Fruit fly (Drosophila melanogaster) whole organism, embryonic: Measurements from ENCODE around the gene CG32440.
A peak's percentile ranks its signal among the peaks of the same experiment; 100 is the strongest.

Source experiments
- Antp ChIP-seq: fragments of 200-800 bp; sonication (Bioruptor generic); optimal IDR thresholded peaks from 3 replicates; lab custom pipeline; 2016; ENCODE audit warnings: missing biosample characterization, missing genetic modification characterization
- CG11695 ChIP-seq: fragments of 200-800 bp; sonication (Bioruptor generic); IDR thresholded peaks from 3 replicates; pipeline ENCODE4 v1.3.6; 2022; ENCODE audit warnings: missing biosample characterization, missing genetic modification characterization
- CG12942 ChIP-seq: fragments of 200-800 bp; sonication (Bioruptor generic); optimal IDR thresholded peaks from 3 replicates; lab custom pipeline; 2016; ENCODE audit warnings: missing biosample characterization, missing genetic modification characterization
- CG13424 ChIP-seq: fragments of 200-800 bp; sonication (Bioruptor generic); optimal IDR thresholded peaks from 2 replicates; lab custom pipeline; 2019; ENCODE audit warnings: missing biosample characterization, mild to moderate bottlenecking, missing genetic modification characterization, moderate library complexity
- CG14965 ChIP-seq: fragments of 200-800 bp; sonication (Bioruptor generic); optimal IDR thresholded peaks from 2 replicates; lab custom pipeline; 2016; ENCODE audit warnings: missing biosample characterization, missing genetic modification characterization, borderline replicate concordance
- CG15514 ChIP-seq: fragments of 200-800 bp; sonication (Bioruptor generic); optimal IDR thresholded peaks from 3 replicates; lab custom pipeline; 2017; ENCODE audit warnings: missing biosample characterization, missing genetic modification characterization, mild to moderate bottlenecking, moderate library complexity, missing genetic modification reagents
- CG15696 ChIP-seq: fragments of 200-800 bp; sonication (Bioruptor generic); optimal IDR thresholded peaks from 2 replicates; lab custom pipeline; 2019; ENCODE audit warnings: missing biosample characterization, mild to moderate bottlenecking, missing genetic modification characterization, moderate library complexity
- CG18476 ChIP-seq: fragments of 200-800 bp; sonication (Bioruptor generic); optimal IDR thresholded peaks from 2 replicates; lab custom pipeline; 2016; ENCODE audit warnings: missing biosample characterization, mild to moderate bottlenecking, missing genetic modification characterization
- CG31388 ChIP-seq: fragments of 200-800 bp; sonication (Bioruptor generic); optimal IDR thresholded peaks from 2 replicates; lab custom pipeline; 2016; ENCODE audit warnings: missing biosample characterization, missing genetic modification characterization
- CG3281 ChIP-seq: fragments of 200-800 bp; sonication (Bioruptor generic); optimal IDR thresholded peaks from 3 replicates; lab custom pipeline; 2017; ENCODE audit warnings: missing biosample characterization, mild to moderate bottlenecking, missing genetic modification characterization
- CG33557 ChIP-seq: fragments of 200-800 bp; sonication (Bioruptor generic); optimal IDR thresholded peaks from 2 replicates; lab custom pipeline; 2019; ENCODE audit warnings: missing biosample characterization, mild to moderate bottlenecking, missing genetic modification characterization, moderate library complexity
- CG3726 ChIP-seq: fragments of 200-800 bp; sonication (Bioruptor generic); IDR thresholded peaks from 3 replicates; pipeline ENCODE4, ENCODE4 v1.3.6; 2022; ENCODE audit warnings: missing biosample characterization, missing genetic modification characterization
- CG3838 ChIP-seq: fragments of 200-800 bp; sonication (Bioruptor generic); optimal IDR thresholded peaks from 3 replicates; lab custom pipeline; 2016; ENCODE audit warnings: missing biosample characterization, missing genetic modification characterization
- CG4360 ChIP-seq: fragments of 200-800 bp; sonication (Bioruptor generic); IDR thresholded peaks from 2 replicates; pipeline ENCODE4 v1.3.6; 2022; ENCODE audit warnings: missing biosample characterization, missing genetic modification characterization
- CG7745 ChIP-seq: fragments of 200-800 bp; sonication (Bioruptor generic); optimal IDR thresholded peaks from 2 replicates; lab custom pipeline; 2018; ENCODE audit warnings: missing biosample characterization, mild to moderate bottlenecking, missing genetic modification characterization, moderate library complexity
- CG8388 ChIP-seq: fragments of 200-800 bp; sonication (Bioruptor generic); optimal IDR thresholded peaks from 2 replicates; lab custom pipeline; 2019; ENCODE audit warnings: missing biosample characterization, mild to moderate bottlenecking, missing genetic modification characterization, moderate library complexity
- Dp ChIP-seq: fragments of 200-800 bp; sonication (Bioruptor generic); optimal IDR thresholded peaks from 2 replicates; lab custom pipeline; 2018; ENCODE audit warnings: missing biosample characterization, mild to moderate bottlenecking, missing genetic modification characterization, moderate library complexity
- Hr51 ChIP-seq, 2 experiments: fragments of 200-800 bp; sonication (Bioruptor generic); optimal IDR thresholded peaks; 2 replicates in 1 of 2; 3 replicates in 1 of 2; lab custom pipeline; 2016 to 2018; ENCODE audit warnings: missing biosample characterization in 2 of 2, missing genetic modification characterization in 2 of 2, mild to moderate bottlenecking in 1 of 2, moderate library complexity in 1 of 2
- Hr78 ChIP-seq, 2 experiments: fragments of 200-800 bp in 1 of 2; fragments of >200 bp in 1 of 2; sonication (Bioruptor generic) in 1 of 2; optimal IDR thresholded peaks; 2 replicates each; lab custom pipeline; 2017 to 2019; ENCODE audit warnings: missing biosample characterization in 2 of 2, missing genetic modification characterization in 2 of 2, mild to moderate bottlenecking in 1 of 2, moderate library complexity in 1 of 2
- Kr ChIP-seq: fragments of 200-800 bp; sonication (Bioruptor generic); optimal IDR thresholded peaks from 2 replicates; lab custom pipeline; 2017; ENCODE audit warnings: missing biosample characterization, mild to moderate bottlenecking, missing genetic modification characterization
- MBD-R2 ChIP-seq: fragments of 200-800 bp; sonication (Bioruptor generic); IDR thresholded peaks from 2 replicates; pipeline ENCODE4 v1.3.6; 2022; ENCODE audit warnings: missing biosample characterization, missing genetic modification characterization
- Nf-YB ChIP-seq: fragments of 200-800 bp; sonication (Bioruptor generic); optimal IDR thresholded peaks from 3 replicates; lab custom pipeline; 2019; ENCODE audit warnings: missing biosample characterization, mild to moderate bottlenecking, missing genetic modification characterization, moderate library complexity
- Nf-YC ChIP-seq: fragments of 200-800 bp; optimal IDR thresholded peaks from 3 replicates; lab custom pipeline; 2019; ENCODE audit warnings: missing biosample characterization, mild to moderate bottlenecking, missing genetic modification characterization, moderate library complexity
- Oli ChIP-seq: fragments of 200-800 bp; sonication (Bioruptor generic); optimal IDR thresholded peaks from 2 replicates; lab custom pipeline; 2018; ENCODE audit warnings: missing biosample characterization, mild to moderate bottlenecking, missing genetic modification characterization, moderate library complexity
- Poxn ChIP-seq: fragments of 200-800 bp; sonication (Bioruptor generic); IDR thresholded peaks from 2 replicates; pipeline ENCODE4 v1.3.6; 2022; ENCODE audit warnings: missing biosample characterization, missing genetic modification characterization
- Sin3A ChIP-seq: fragments of >200 bp; optimal IDR thresholded peaks from 2 replicates; lab custom pipeline; 2018
- Sox102F ChIP-seq: fragments of 200-800 bp; sonication (Bioruptor generic); optimal IDR thresholded peaks from 2 replicates; lab custom pipeline; 2018; ENCODE audit warnings: missing biosample characterization, mild to moderate bottlenecking, missing genetic modification characterization, moderate library complexity
- Trl ChIP-seq, 3 experiments: fragments of >200 bp in 2 of 3; fragments of 200-800 bp in 1 of 3; sonication (Bioruptor generic) in 1 of 3; optimal IDR thresholded peaks; 2 replicates in 1 of 3; 3 replicates in 2 of 3; lab custom pipeline; 2016 to 2017; ENCODE audit warnings: missing biosample characterization in 1 of 3, missing genetic modification characterization in 1 of 3
- abd-A ChIP-seq: fragments of 200-800 bp; sonication (Bioruptor generic); optimal IDR thresholded peaks from 3 replicates; lab custom pipeline; 2019; ENCODE audit warnings: missing biosample characterization, mild to moderate bottlenecking, missing genetic modification characterization, moderate library complexity
- amos ChIP-seq: fragments of 200-800 bp; sonication (Bioruptor generic); IDR thresholded peaks from 2 replicates; pipeline ENCODE4 v1.3.6; 2022; ENCODE audit warnings: missing biosample characterization, missing genetic modification characterization; ENCODE audit not compliant: partially characterized antibody
- ara ChIP-seq: fragments of 200-800 bp; sonication (Bioruptor generic); IDR thresholded peaks from 2 replicates; pipeline ENCODE4 v1.3.6; 2022; ENCODE audit warnings: missing biosample characterization, missing genetic modification characterization
- bigmax ChIP-seq: fragments of 200-800 bp; sonication (Bioruptor generic); optimal IDR thresholded peaks from 2 replicates; lab custom pipeline; 2018; ENCODE audit warnings: missing biosample characterization, mild to moderate bottlenecking, missing genetic modification characterization
- disco-r ChIP-seq: fragments of 200-800 bp; sonication (Bioruptor generic); optimal IDR thresholded peaks from 2 replicates; lab custom pipeline; 2016; ENCODE audit warnings: missing biosample characterization, missing genetic modification characterization
- dmrt99B ChIP-seq: fragments of 200-800 bp; sonication (Bioruptor generic); optimal IDR thresholded peaks from 2 replicates; lab custom pipeline; 2018; ENCODE audit warnings: missing biosample characterization, mild to moderate bottlenecking, missing genetic modification characterization, moderate library complexity
- dpn ChIP-seq, 2 experiments: fragments of 200-800 bp; sonication (Bioruptor generic); optimal IDR thresholded peaks; 3 replicates each; lab custom pipeline; 2016; ENCODE audit warnings: missing biosample characterization in 2 of 2, missing genetic modification characterization in 2 of 2
- ewg ChIP-seq: fragments of 200-800 bp; sonication (Bioruptor generic); optimal IDR thresholded peaks from 3 replicates; lab custom pipeline; 2017; ENCODE audit warnings: mild to moderate bottlenecking, missing biosample characterization, missing genetic modification reagents, missing genetic modification characterization
- fd3F ChIP-seq: fragments of 200-800 bp; sonication (Bioruptor generic); optimal IDR thresholded peaks from 2 replicates; lab custom pipeline; 2018; ENCODE audit warnings: missing biosample characterization, mild to moderate bottlenecking, missing genetic modification characterization, moderate library complexity
- gce ChIP-seq: fragments of 200-800 bp; sonication (Bioruptor generic); IDR thresholded peaks from 3 replicates; pipeline ENCODE4 v1.3.6; 2022; ENCODE audit warnings: missing biosample characterization, missing genetic modification characterization
- gt ChIP-seq: fragments of 200-800 bp; sonication (Bioruptor generic); IDR thresholded peaks from 2 replicates; pipeline ENCODE4 v1.3.6; 2022; ENCODE audit warnings: missing biosample characterization, missing genetic modification characterization
- her ChIP-seq: fragments of 200-800 bp; sonication (Bioruptor generic); optimal IDR thresholded peaks from 2 replicates; lab custom pipeline; 2016; ENCODE audit warnings: missing biosample characterization, missing genetic modification characterization
- lov ChIP-seq, 2 experiments: fragments of 200-800 bp in 1 of 2; fragments of >200 bp in 1 of 2; sonication (Bioruptor generic) in 1 of 2; IDR thresholded peaks in 1 of 2; optimal IDR thresholded peaks in 1 of 2; 2 replicates in 1 of 2; 3 replicates in 1 of 2; pipeline versions ENCODE4 v1.3.6 to Lab custom; 2017 to 2022; ENCODE audit warnings: missing biosample characterization in 1 of 2, missing genetic modification characterization in 1 of 2
- pita ChIP-seq: fragments of 200-800 bp; sonication (Bioruptor generic); optimal IDR thresholded peaks from 2 replicates; lab custom pipeline; 2017; ENCODE audit warnings: missing biosample characterization, mild to moderate bottlenecking, missing genetic modification characterization
- psq ChIP-seq: fragments of 200-800 bp; sonication (Bioruptor generic); optimal IDR thresholded peaks from 2 replicates; lab custom pipeline; 2017; ENCODE audit warnings: missing biosample characterization, missing genetic modification characterization
- pzg ChIP-seq: fragments of 200-800 bp; sonication (Bioruptor generic); optimal IDR thresholded peaks from 3 replicates; lab custom pipeline; 2018; ENCODE audit warnings: missing biosample characterization, mild to moderate bottlenecking, missing genetic modification characterization, moderate library complexity
- slou ChIP-seq: fragments of 200-800 bp; sonication (Bioruptor generic); optimal IDR thresholded peaks from 3 replicates; lab custom pipeline; 2016; ENCODE audit warnings: missing biosample characterization, missing genetic modification characterization
- sna ChIP-seq: fragments of 200-800 bp; sonication (Bioruptor generic); IDR thresholded peaks from 2 replicates; pipeline ENCODE4 v1.3.6; 2022; ENCODE audit warnings: missing biosample characterization, missing genetic modification characterization; ENCODE audit not compliant: partially characterized antibody
- sqz ChIP-seq: fragments of 200-800 bp; sonication (Bioruptor generic); optimal IDR thresholded peaks from 3 replicates; lab custom pipeline; 2018; ENCODE audit warnings: missing biosample characterization, mild to moderate bottlenecking, missing genetic modification characterization
- trem ChIP-seq: fragments of 200-800 bp; optimal IDR thresholded peaks from 3 replicates; lab custom pipeline; 2019; ENCODE audit warnings: missing biosample characterization, mild to moderate bottlenecking, missing genetic modification characterization, moderate library complexity

CG32440 gene

DNA sequence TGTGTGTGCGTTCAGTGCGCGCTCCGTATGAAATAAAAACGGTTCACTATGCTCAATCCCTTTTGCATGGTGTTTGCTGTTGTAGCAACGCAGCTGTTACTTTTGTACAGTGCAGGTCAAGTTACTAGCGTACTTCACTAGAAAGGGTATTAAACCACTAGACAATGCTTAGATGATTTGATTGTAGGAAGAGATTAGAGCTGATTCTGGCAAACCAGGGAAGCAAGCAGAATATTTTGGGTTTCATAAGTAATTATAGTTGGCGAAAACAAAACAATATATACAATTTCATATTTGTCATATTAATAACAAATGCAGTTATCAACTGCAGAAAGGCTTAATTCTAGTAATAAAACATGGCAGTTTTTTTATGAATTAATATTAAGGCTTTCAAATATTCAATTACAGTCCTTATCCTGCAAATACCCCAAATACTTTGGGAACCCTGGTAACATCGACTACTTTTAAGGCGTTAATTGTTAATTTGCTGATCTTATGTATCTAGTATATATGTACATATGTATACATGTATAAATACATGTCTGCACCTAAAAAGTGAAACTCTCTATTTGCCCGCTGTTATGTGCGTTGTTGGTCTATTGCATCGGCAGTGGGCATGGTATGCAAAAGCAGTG, 12.7 kb upstream of the CG32440 start (continued):
- TF ChIP-seq Sox102F (GFP tag; lab: Kevin White, UChicago) (peak; percentile 63), Poxn (GFP tag; lab: Robert Waterston, UW) (no peak), CG18476 (GFP tag; lab: Kevin White, UChicago) (peak; percentile 28), CG15696 (tag; lab: Kevin White, UChicago) (no peak), CG4360 (GFP tag; lab: Robert Waterston, UW) (no peak), dmrt99B (tag; lab: Kevin White, UChicago) (peak; percentile 82), pzg (GFP tag; lab: Kevin White, UChicago) (no peak), CG14965 (GFP tag; lab: Kevin White, UChicago) (no peak), Hr51 (GFP tag; optimal IDR thresholded peaks at IDR 0.05; lab: Kevin White, UChicago) (peak; percentile 34 to 65), her (GFP tag; lab: Kevin White, UChicago) (peak; percentile 35), MBD-R2 (GFP tag; lab: Robert Waterston, UW) (no peak; the same call in 1 of the 2 replicates), CG33557 (GFP tag; lab: Kevin White, UChicago) (no peak), slou (no peak), gce (GFP tag; lab: Robert Waterston, UW) (no peak), CG31388 (peak; percentile 39), disco-r (GFP tag; lab: Kevin White, UChicago) (no peak), CG11695 (GFP tag; lab: Robert Waterston, UW) (peak; percentile 42; the same call in 1 of the 3 replicates), Nf-YC (no peak), Antp (GFP tag; lab: Kevin White, UChicago) (peak; percentile 60), trem (tag; lab: Kevin White, UChicago) (peak; percentile 7), Kr (GFP tag; lab: Kevin White, UChicago) (no peak), psq (no peak), CG7745 (tag; lab: Kevin White, UChicago) (no peak), CG8388 (GFP tag; lab: Kevin White, UChicago) (peak; percentile 46), Nf-YB (GFP tag; lab: Kevin White, UChicago) (no peak), ewg (GFP tag; lab: Kevin White, UChicago) (no peak), bigmax (GFP tag; lab: Kevin White, UChicago) (no peak), fd3F (no peak), amos (GFP tag; lab: Robert Waterston, UW) (no peak), gt (GFP tag; lab: Robert Waterston, UW) (no peak), CG13424 (peak; percentile 7), Sin3A (lab: Kevin White, UChicago) (no peak), dpn (GFP tag; optimal IDR thresholded peaks at IDR 0.05; lab: Kevin White, UChicago) (peak; percentile 58), lov (optimal IDR thresholded peaks at IDR 0.05; lab: Kevin White, UChicago) (no peak), lov (GFP tag; IDR thresholded peaks at IDR 0.05; lab: Robert Waterston, UW) (0 out of 3 replicates have a peak, but pooled peaks have one; percentile 53), CG3838 (no peak), abd-A (tag; lab: Kevin White, UChicago) (no peak), pita (no peak), Dp (GFP tag; lab: Kevin White, UChicago) (no peak), sqz (no peak), CG3281 (GFP tag; lab: Kevin White, UChicago) (no peak), CG15514 (peak; percentile 1), ara (no peak), Hr78 (GFP tag; optimal IDR thresholded peaks at IDR 0.05; lab: Kevin White, UChicago) (no peak), CG3726 (GFP tag; lab: Robert Waterston, UW) (0 out of 3 replicates have a peak, but pooled peaks have one; percentile 46), CG12942 (GFP tag; lab: Kevin White, UChicago) (peak; percentile 58), sna (GFP tag; lab: Robert Waterston, UW) (no peak), Oli (tag; lab: Kevin White, UChicago) (peak; percentile 63), Trl (optimal IDR thresholded peaks at IDR 0.05; lab: Kevin White, UChicago) (peak in 1 of 2 experiments; percentile 26), Trl (GFP tag; optimal IDR thresholded peaks at IDR 0.05; lab: Kevin White, UChicago) (peak; percentile 24)
